Fruit fly (Drosophila melanogaster) whole organism, embryonic: ENCODE results near the gene Sp212.

Experiments
- Ada2b ChIP-seq: fragments of 200-800 bp; sonication (Bioruptor generic); IDR thresholded peaks from 2 replicates; pipeline ENCODE4 v1.3.6; 2022; ENCODE audit warnings: missing biosample characterization, missing genetic modification characterization
- Aef1 ChIP-seq: fragments of 200-800 bp; sonication (Bioruptor generic); IDR thresholded peaks from 3 replicates; pipeline ENCODE4 v1.3.6; 2022; ENCODE audit warnings: missing biosample characterization, missing genetic modification characterization
- Bdp1 ChIP-seq: fragments of 200-800 bp; sonication (Bioruptor generic); optimal IDR thresholded peaks from 3 replicates; lab custom pipeline; 2016; ENCODE audit warnings: missing biosample characterization, missing genetic modification characterization
- CG10366 ChIP-seq: fragments of 200-800 bp; sonication (Bioruptor generic); IDR thresholded peaks from 2 replicates; pipeline ENCODE4 v1.3.6; 2022; ENCODE audit warnings: missing biosample characterization, missing genetic modification characterization
- CG10654 ChIP-seq: fragments of 200-800 bp; sonication (Bioruptor generic); optimal IDR thresholded peaks from 2 replicates; lab custom pipeline; 2016; ENCODE audit warnings: missing biosample characterization, missing genetic modification characterization
- CG11560 ChIP-seq: fragments of 200-800 bp; sonication (Bioruptor generic); IDR thresholded peaks from 3 replicates; pipeline ENCODE4 v1.3.6; 2022; ENCODE audit warnings: missing biosample characterization, missing genetic modification characterization
- CG2120 ChIP-seq: fragments of 200-800 bp; sonication (Bioruptor generic); optimal IDR thresholded peaks from 3 replicates; lab custom pipeline; 2016; ENCODE audit warnings: missing biosample characterization, missing genetic modification characterization
- CG3065 ChIP-seq: fragments of 200-800 bp; sonication (Bioruptor generic); optimal IDR thresholded peaks from 2 replicates; lab custom pipeline; 2016; ENCODE audit warnings: missing biosample characterization, missing genetic modification characterization
- CG31388 ChIP-seq: fragments of 200-800 bp; sonication (Bioruptor generic); optimal IDR thresholded peaks from 2 replicates; lab custom pipeline; 2016; ENCODE audit warnings: missing biosample characterization, missing genetic modification characterization
- CG32532 ChIP-seq: fragments of 200-800 bp; sonication (Bioruptor generic); IDR thresholded peaks from 2 replicates; pipeline ENCODE4 v1.3.6; 2022; ENCODE audit warnings: missing biosample characterization, missing genetic modification characterization
- CG34224 ChIP-seq: fragments of 200-800 bp; sonication (Bioruptor generic); IDR thresholded peaks from 3 replicates; pipeline ENCODE4 v1.3.6; 2022; ENCODE audit warnings: missing biosample characterization, missing genetic modification characterization; ENCODE audit not compliant: partially characterized antibody
- CG4820 ChIP-seq: fragments of 200-800 bp; sonication (Bioruptor generic); optimal IDR thresholded peaks from 3 replicates; lab custom pipeline; 2016; ENCODE audit warnings: missing biosample characterization, missing genetic modification characterization
- CG9932 ChIP-seq: fragments of 200-800 bp; sonication (Bioruptor generic); IDR thresholded peaks from 2 replicates; pipeline ENCODE4 v1.3.6; 2022; ENCODE audit warnings: missing biosample characterization, missing genetic modification characterization
- CHES-1-like ChIP-seq: fragments of 200-800 bp; sonication (Bioruptor generic); optimal IDR thresholded peaks from 2 replicates; lab custom pipeline; 2016; ENCODE audit warnings: missing biosample characterization, missing genetic modification characterization
- CoRest ChIP-seq: fragments of 200-800 bp; sonication (Bioruptor generic); optimal IDR thresholded peaks from 3 replicates; lab custom pipeline; 2018; ENCODE audit warnings: missing biosample characterization, mild to moderate bottlenecking, missing genetic modification characterization, moderate library complexity
- D19B ChIP-seq: fragments of 200-800 bp; sonication (Bioruptor generic); optimal IDR thresholded peaks from 2 replicates; lab custom pipeline; 2017; ENCODE audit warnings: missing biosample characterization, mild to moderate bottlenecking, missing genetic modification characterization
- Dip2 ChIP-seq: fragments of 200-800 bp; sonication (Bioruptor generic); IDR thresholded peaks from 2 replicates; pipeline ENCODE4 v1.3.6; 2022; ENCODE audit warnings: missing biosample characterization, missing genetic modification characterization
- Dref ChIP-seq: fragments of 200-800 bp; sonication (Bioruptor generic); IDR thresholded peaks from 2 replicates; pipeline ENCODE4 v1.3.6; 2022; ENCODE audit warnings: missing biosample characterization, missing genetic modification characterization
- Eip74EF ChIP-seq, 2 experiments: fragments of 200-800 bp in 1 of 2; fragments of >200 bp in 1 of 2; sonication (Bioruptor generic) in 1 of 2; optimal IDR thresholded peaks; 2 replicates each; lab custom pipeline; 2017 to 2019; ENCODE audit warnings: missing biosample characterization in 2 of 2, missing genetic modification characterization in 2 of 2, mild to moderate bottlenecking in 1 of 2, moderate library complexity in 1 of 2
- Ets65A ChIP-seq: fragments of 200-800 bp; sonication (Bioruptor generic); peaks from one replicate; lab custom pipeline; 2016; ENCODE audit warnings: missing biosample characterization, missing genetic modification characterization
- Lim3 ChIP-seq: fragments of 200-800 bp; sonication (Bioruptor generic); IDR thresholded peaks from 2 replicates; pipeline ENCODE4 v1.3.6; 2022; ENCODE audit warnings: missing biosample characterization, missing genetic modification characterization
- Mad ChIP-seq: fragments of 200-800 bp; sonication (Bioruptor generic); optimal IDR thresholded peaks from 2 replicates; lab custom pipeline; 2016; ENCODE audit warnings: missing biosample characterization, missing genetic modification characterization
- Max ChIP-seq: fragments of 200-800 bp; sonication (Bioruptor generic); optimal IDR thresholded peaks from 2 replicates; lab custom pipeline; 2016; ENCODE audit warnings: missing biosample characterization, mild to moderate bottlenecking, missing genetic modification characterization
- NC2α ChIP-seq: fragments of 200-800 bp; sonication (Bioruptor generic); optimal IDR thresholded peaks from 2 replicates; lab custom pipeline; 2016; ENCODE audit warnings: missing biosample characterization, missing genetic modification characterization
- NC2β ChIP-seq: fragments of 200-800 bp; sonication (Bioruptor generic); optimal IDR thresholded peaks from 2 replicates; lab custom pipeline; 2016; ENCODE audit warnings: missing biosample characterization, missing genetic modification characterization
- Rfx ChIP-seq: fragments of 200-800 bp; sonication (Bioruptor generic); IDR thresholded peaks from 2 replicates; pipeline ENCODE4 v1.3.6; 2022; ENCODE audit warnings: missing biosample characterization, missing genetic modification characterization
- Side ChIP-seq: fragments of 200-800 bp; sonication (Bioruptor generic); optimal IDR thresholded peaks from 2 replicates; lab custom pipeline; 2016; ENCODE audit warnings: missing biosample characterization, missing genetic modification characterization
- ac ChIP-seq: fragments of 200-800 bp; sonication (Bioruptor generic); optimal IDR thresholded peaks from 3 replicates; lab custom pipeline; 2017; ENCODE audit warnings: missing biosample characterization, mild to moderate bottlenecking, missing genetic modification characterization
- bab2 ChIP-seq: fragments of 200-800 bp; sonication (Bioruptor generic); optimal IDR thresholded peaks from 2 replicates; lab custom pipeline; 2016; ENCODE audit warnings: missing biosample characterization, missing genetic modification characterization
- br ChIP-seq: fragments of >200 bp; optimal IDR thresholded peaks from 2 replicates; lab custom pipeline; 2017
- corto ChIP-seq: fragments of 200-800 bp; sonication (Bioruptor generic); optimal IDR thresholded peaks from 2 replicates; lab custom pipeline; 2016; ENCODE audit warnings: missing biosample characterization, mild to moderate bottlenecking, missing genetic modification characterization, moderate library complexity
- dan ChIP-seq: fragments of 200-800 bp; sonication (Bioruptor generic); IDR thresholded peaks from 2 replicates; pipeline ENCODE4 v1.3.6; 2022; ENCODE audit warnings: missing biosample characterization, missing genetic modification characterization
- dati ChIP-seq: fragments of 200-800 bp; sonication (Bioruptor generic); IDR thresholded peaks from 2 replicates; pipeline ENCODE4 v1.3.6; 2022; ENCODE audit warnings: missing biosample characterization, missing genetic modification characterization
- dm ChIP-seq: fragments of 200-800 bp; sonication (Bioruptor generic); optimal IDR thresholded peaks from 3 replicates; lab custom pipeline; 2016; ENCODE audit warnings: missing biosample characterization, missing genetic modification characterization
- gcm2 ChIP-seq: fragments of 200-800 bp; sonication (Bioruptor generic); optimal IDR thresholded peaks from 2 replicates; lab custom pipeline; 2016; ENCODE audit warnings: missing biosample characterization, missing genetic modification characterization
- gem ChIP-seq: fragments of 200-800 bp; sonication (Bioruptor generic); optimal IDR thresholded peaks from 2 replicates; lab custom pipeline; 2019; ENCODE audit warnings: missing biosample characterization, mild to moderate bottlenecking, missing genetic modification characterization, moderate library complexity
- hb ChIP-seq: fragments of 200-800 bp; sonication (Bioruptor generic); IDR thresholded peaks from 3 replicates; pipeline ENCODE4 v1.3.6; 2022; ENCODE audit warnings: missing biosample characterization, missing genetic modification characterization; ENCODE audit not compliant: partially characterized antibody
- kni ChIP-seq: fragments of 200-800 bp; sonication (Bioruptor generic); optimal IDR thresholded peaks from 3 replicates; lab custom pipeline; 2017; ENCODE audit warnings: mild to moderate bottlenecking, missing biosample characterization, missing genetic modification reagents, missing genetic modification characterization
- shn ChIP-seq: fragments of 200-800 bp; sonication (Bioruptor generic); optimal IDR thresholded peaks from 3 replicates; lab custom pipeline; 2016; ENCODE audit warnings: missing biosample characterization, missing genetic modification characterization
- slbo ChIP-seq: fragments of 200-800 bp; sonication (Bioruptor generic); IDR thresholded peaks from 2 replicates; pipeline ENCODE4 v1.3.6; 2022; ENCODE audit warnings: missing biosample characterization, missing genetic modification characterization
- tin ChIP-seq: fragments of 200-800 bp; sonication (Bioruptor generic); optimal IDR thresholded peaks from 3 replicates; lab custom pipeline; 2016; ENCODE audit warnings: missing biosample characterization, missing genetic modification characterization
- tio ChIP-seq: fragments of 200-800 bp; sonication (Bioruptor generic); optimal IDR thresholded peaks from 2 replicates; lab custom pipeline; 2017; ENCODE audit warnings: missing biosample characterization, missing genetic modification characterization, inconsistent platforms
- tna ChIP-seq: fragments of 200-800 bp; sonication (Bioruptor generic); IDR thresholded peaks from 2 replicates; pipeline ENCODE4 v1.3.6; 2022; ENCODE audit warnings: missing biosample characterization, missing genetic modification characterization; ENCODE audit not compliant: partially characterized antibody
- tx ChIP-seq: fragments of 200-800 bp; sonication (Bioruptor generic); optimal IDR thresholded peaks from 2 replicates; lab custom pipeline; 2016; ENCODE audit warnings: missing biosample characterization, missing genetic modification characterization
- zen ChIP-seq: fragments of 200-800 bp; sonication (Bioruptor generic); optimal IDR thresholded peaks from 3 replicates; lab custom pipeline; 2018; ENCODE audit warnings: missing biosample characterization, mild to moderate bottlenecking, missing genetic modification characterization, moderate library complexity

Gene Sp212

DNA sequence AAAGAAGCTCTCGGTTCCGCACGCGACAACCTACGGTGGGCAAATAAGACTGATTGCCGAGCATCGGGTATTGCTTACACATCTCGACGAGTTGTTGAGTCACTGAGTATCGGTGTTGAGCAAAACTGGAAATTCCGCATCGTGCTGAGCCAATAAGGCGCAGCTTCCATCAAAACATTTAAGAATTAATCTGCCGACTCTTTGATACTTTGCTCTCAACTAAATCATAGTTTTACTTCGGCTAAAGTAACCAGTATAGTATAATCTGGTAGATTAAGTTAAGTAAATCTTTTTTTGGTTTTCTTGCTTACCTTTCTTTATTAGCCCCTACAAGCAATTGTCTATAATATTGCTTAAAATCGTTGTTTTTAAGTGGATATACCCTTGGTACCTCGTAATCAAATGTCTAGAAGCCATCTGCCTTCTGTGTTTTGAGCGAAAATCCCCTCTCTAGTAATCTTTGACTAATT is at the start of gene Sp212:
Sp212 (minus strand) TSS at position 51 of the 470 bp plus-strand sequence.
- no peak for TF ChIP-seq CG34224
- peak; percentile 49 for TF ChIP-seq Ets65A
- no peak for TF ChIP-seq CG10654 (GFP tag; lab: Kevin White, UChicago)
- TF ChIP-seq bab2 = no peak
- TF ChIP-seq D19B = peak; percentile 94
- no peak for TF ChIP-seq dm (GFP tag; lab: Kevin White, UChicago)
- no peak for TF ChIP-seq dati (GFP tag; lab: Robert Waterston, UW)
- peak; percentile 43; the same call in 1 of the 2 replicates for TF ChIP-seq Rfx
- TF ChIP-seq zen (tag; lab: Kevin White, UChicago) = no peak
- no peak for TF ChIP-seq CG3065 (GFP tag; lab: Kevin White, UChicago)
- peak; percentile 32; the same call in 1 of the 2 replicates for TF ChIP-seq slbo
- no peak for TF ChIP-seq Aef1 (GFP tag; lab: Robert Waterston, UW)
- TF ChIP-seq dan (GFP tag; lab: Robert Waterston, UW) = no peak
- no peak for TF ChIP-seq Ada2b (GFP tag; lab: Robert Waterston, UW)
- no peak for TF ChIP-seq CHES-1-like (GFP tag; lab: Kevin White, UChicago)
- TF ChIP-seq CG2120 (GFP tag; lab: Kevin White, UChicago) = peak; percentile 55
- no peak for TF ChIP-seq Side
- no peak for TF ChIP-seq kni (GFP tag; lab: Kevin White, UChicago)
- TF ChIP-seq corto (GFP tag; lab: Kevin White, UChicago) = no peak
- TF ChIP-seq tx (GFP tag; lab: Kevin White, UChicago) = no peak
- no peak for TF ChIP-seq ac
- TF ChIP-seq CG4820 = no peak
- no peak for TF ChIP-seq CG31388 (GFP tag; lab: Kevin White, UChicago)
- no peak for TF ChIP-seq Dip2 (GFP tag; lab: Robert Waterston, UW)
- no peak for TF ChIP-seq CG11560 (tag; lab: Robert Waterston, UW)
- peak; percentile 45; the same call in 1 of the 2 replicates for TF ChIP-seq CG9932
- no peak for TF ChIP-seq tna (GFP tag; lab: Robert Waterston, UW)
- no peak for TF ChIP-seq shn
- TF ChIP-seq Lim3 (GFP tag; lab: Robert Waterston, UW) = no peak
- no peak for TF ChIP-seq NC2α (GFP tag; lab: Kevin White, UChicago)
- no peak for TF ChIP-seq br (lab: Kevin White, UChicago)
- no peak for TF ChIP-seq Eip74EF (GFP tag; optimal IDR thresholded peaks at IDR 0.05; lab: Kevin White, UChicago)
- no peak for TF ChIP-seq CoRest

DNA sequence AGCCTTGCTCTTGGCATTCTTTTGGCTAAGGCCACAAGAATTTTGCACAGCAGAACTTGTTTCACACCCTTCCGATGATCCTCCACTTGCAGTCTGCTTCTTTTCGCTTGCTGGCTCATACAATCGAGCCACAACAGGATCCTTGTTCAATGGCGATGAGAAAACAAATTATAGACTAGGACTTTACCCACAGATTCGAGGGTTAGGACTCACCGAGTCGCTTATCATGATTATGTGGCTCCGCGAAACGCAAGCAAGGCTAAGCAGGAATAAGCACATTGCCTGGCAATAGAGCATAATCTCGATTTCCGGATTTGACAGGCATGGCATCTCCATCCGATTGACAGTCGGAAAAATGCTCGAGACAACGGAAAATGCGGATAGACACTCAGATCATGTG is 38.1 kb upstream of the Sp212 start, which contains the start of the genes CG14839 and CG14841:
CG14839 (plus strand) TSS at position 301 of the 400 bp plus-strand sequence.
CG14841 (minus strand) TSS at position 332 of the 400 bp plus-strand sequence.
- TF ChIP-seq Ets65A (peak; percentile 73), Max (GFP tag; lab: Kevin White, UChicago) (no peak)

DNA sequence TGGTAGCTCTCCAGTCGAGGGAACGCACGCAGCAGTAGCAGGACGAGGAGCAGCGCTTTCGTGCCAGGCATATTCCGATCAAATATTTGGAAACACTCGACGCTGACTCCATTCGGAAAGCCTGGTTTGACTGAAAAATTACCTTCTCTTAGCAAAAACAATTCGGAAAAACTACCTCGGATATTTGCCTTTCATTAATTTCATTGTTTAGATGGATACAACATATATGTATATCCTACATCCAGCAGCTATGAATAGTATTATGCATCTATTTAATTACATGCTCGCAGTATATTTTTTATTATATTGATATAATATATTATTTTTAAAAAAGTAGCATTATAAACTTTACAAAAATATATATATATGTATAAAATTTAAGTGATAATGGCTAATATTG is 37.2 kb upstream of the Sp212 start, which contains the start of gene CG14840:
CG14840 (minus strand) TSS at position 101 of the 400 bp plus-strand sequence.
- TF ChIP-seq tio (GFP tag; lab: Kevin White, UChicago) (no peak), gem (tag; lab: Kevin White, UChicago) (no peak), tin (GFP tag; lab: Kevin White, UChicago) (no peak), Mad (GFP tag; lab: Kevin White, UChicago) (no peak), CG32532 (GFP tag; lab: Robert Waterston, UW) (no peak), gcm2 (GFP tag; lab: Kevin White, UChicago) (no peak), CG10366 (GFP tag; lab: Robert Waterston, UW) (no peak), Rfx (no peak), Bdp1 (GFP tag; lab: Kevin White, UChicago) (no peak), hb (no peak), NC2β (no peak), Dref (no peak)
